Fruit fly (Drosophila melanogaster) whole organism, embryonic: ENCODE results near the gene ND-PDSW.

Experiments
- Adf1 ChIP-seq: fragments of 200-800 bp; sonication (Bioruptor generic); IDR thresholded peaks from 2 replicates; pipeline ENCODE4 v1.3.6; 2022; ENCODE audit warnings: missing biosample characterization, missing genetic modification characterization
- Atf6 ChIP-seq: fragments of 200-800 bp; sonication (Bioruptor generic); IDR thresholded peaks from 2 replicates; pipeline ENCODE4 v1.3.6; 2022; ENCODE audit warnings: missing biosample characterization, missing genetic modification characterization
- Blimp-1 ChIP-seq: fragments of 200-800 bp; sonication (Bioruptor generic); optimal IDR thresholded peaks from 3 replicates; lab custom pipeline; 2018; ENCODE audit warnings: missing biosample characterization, missing genetic modification characterization, mild to moderate bottlenecking, moderate library complexity, missing genetic modification reagents
- CG11560 ChIP-seq: fragments of 200-800 bp; sonication (Bioruptor generic); IDR thresholded peaks from 3 replicates; pipeline ENCODE4 v1.3.6; 2022; ENCODE audit warnings: missing biosample characterization, missing genetic modification characterization
- CG1233 ChIP-seq: fragments of 200-800 bp; sonication (Bioruptor generic); optimal IDR thresholded peaks from 4 replicates; lab custom pipeline; 2018; ENCODE audit warnings: missing biosample characterization, mild to moderate bottlenecking, missing genetic modification characterization
- CG12769 ChIP-seq: fragments of 200-800 bp; sonication (Bioruptor generic); optimal IDR thresholded peaks from 2 replicates; lab custom pipeline; 2019; ENCODE audit warnings: missing biosample characterization, mild to moderate bottlenecking, missing genetic modification characterization, moderate library complexity
- CG13123 ChIP-seq: fragments of 200-800 bp; sonication (Bioruptor generic); optimal IDR thresholded peaks from 2 replicates; lab custom pipeline; 2016; ENCODE audit warnings: missing biosample characterization, missing genetic modification characterization
- CG14050 ChIP-seq: fragments of 200-800 bp; sonication (Bioruptor generic); IDR thresholded peaks from 3 replicates; pipeline ENCODE4 v1.3.6; 2022; ENCODE audit warnings: missing biosample characterization, missing genetic modification characterization
- CG14667 ChIP-seq: fragments of 200-800 bp; sonication (Bioruptor generic); IDR thresholded peaks from 2 replicates; pipeline ENCODE4 v1.3.6; 2022; ENCODE audit warnings: missing biosample characterization, missing genetic modification characterization
- CG15073 ChIP-seq: fragments of 200-800 bp; sonication (Bioruptor generic); optimal IDR thresholded peaks from 2 replicates; lab custom pipeline; 2016; ENCODE audit warnings: missing biosample characterization, missing genetic modification characterization
- CG15601 ChIP-seq: fragments of 200-800 bp; sonication (Bioruptor generic); optimal IDR thresholded peaks from 3 replicates; lab custom pipeline; 2019; ENCODE audit warnings: missing biosample characterization, mild to moderate bottlenecking, missing genetic modification characterization, moderate library complexity
- CG15696 ChIP-seq: fragments of 200-800 bp; sonication (Bioruptor generic); optimal IDR thresholded peaks from 2 replicates; lab custom pipeline; 2019; ENCODE audit warnings: missing biosample characterization, mild to moderate bottlenecking, missing genetic modification characterization, moderate library complexity
- CG1603 ChIP-seq: fragments of 200-800 bp; sonication (Bioruptor generic); optimal IDR thresholded peaks from 2 replicates; lab custom pipeline; 2019; ENCODE audit warnings: missing biosample characterization, mild to moderate bottlenecking, missing genetic modification characterization, moderate library complexity
- CG18599 ChIP-seq: fragments of 200-800 bp; sonication (Bioruptor generic); optimal IDR thresholded peaks from 3 replicates; lab custom pipeline; 2017; ENCODE audit warnings: missing biosample characterization, missing genetic modification characterization, mild to moderate bottlenecking, moderate library complexity, missing genetic modification reagents
- CG2199 ChIP-seq: fragments of 200-800 bp; sonication (Bioruptor generic); IDR thresholded peaks from 3 replicates; pipeline ENCODE4 v1.3.6; 2022; ENCODE audit warnings: missing biosample characterization, missing genetic modification characterization
- CG31365 ChIP-seq: fragments of 200-800 bp; sonication (Bioruptor generic); optimal IDR thresholded peaks from 2 replicates; lab custom pipeline; 2018; ENCODE audit warnings: missing biosample characterization, mild to moderate bottlenecking, missing genetic modification characterization
- CG4282 ChIP-seq: fragments of 200-800 bp; sonication (Bioruptor generic); optimal IDR thresholded peaks from 2 replicates; lab custom pipeline; 2016; ENCODE audit warnings: missing biosample characterization, missing genetic modification characterization
- CG4360 ChIP-seq: fragments of 200-800 bp; sonication (Bioruptor generic); IDR thresholded peaks from 2 replicates; pipeline ENCODE4 v1.3.6; 2022; ENCODE audit warnings: missing biosample characterization, missing genetic modification characterization
- CG5245 ChIP-seq: fragments of 200-800 bp; sonication (Bioruptor generic); optimal IDR thresholded peaks from 3 replicates; lab custom pipeline; 2016; ENCODE audit warnings: missing biosample characterization, missing genetic modification characterization
- CG6791 ChIP-seq: fragments of 200-800 bp; sonication (Bioruptor generic); IDR thresholded peaks from 3 replicates; pipeline ENCODE4 v1.3.6; 2022; ENCODE audit warnings: missing biosample characterization, missing genetic modification characterization; ENCODE audit not compliant: partially characterized antibody
- CG7271 ChIP-seq: fragments of 200-800 bp; sonication (Bioruptor generic); optimal IDR thresholded peaks from 2 replicates; lab custom pipeline; 2018; ENCODE audit warnings: missing biosample characterization, mild to moderate bottlenecking, missing genetic modification characterization, moderate library complexity
- CG7745 ChIP-seq: fragments of 200-800 bp; sonication (Bioruptor generic); optimal IDR thresholded peaks from 2 replicates; lab custom pipeline; 2018; ENCODE audit warnings: missing biosample characterization, mild to moderate bottlenecking, missing genetic modification characterization, moderate library complexity
- CG8359 ChIP-seq: fragments of 200-800 bp; sonication (Bioruptor generic); optimal IDR thresholded peaks from 2 replicates; lab custom pipeline; 2017; ENCODE audit warnings: missing biosample characterization, mild to moderate bottlenecking, missing genetic modification characterization, borderline replicate concordance
- D19A ChIP-seq: fragments of 200-800 bp; optimal IDR thresholded peaks from 3 replicates; lab custom pipeline; 2019; ENCODE audit warnings: missing biosample characterization, mild to moderate bottlenecking, missing genetic modification characterization, moderate library complexity
- Dad ChIP-seq: fragments of 200-800 bp; sonication (Bioruptor generic); optimal IDR thresholded peaks from 3 replicates; lab custom pipeline; 2016; ENCODE audit warnings: missing biosample characterization, missing genetic modification characterization
- Dref ChIP-seq: fragments of 200-800 bp; sonication (Bioruptor generic); IDR thresholded peaks from 2 replicates; pipeline ENCODE4 v1.3.6; 2022; ENCODE audit warnings: missing biosample characterization, missing genetic modification characterization
- Elba2 ChIP-seq: fragments of 200-800 bp; sonication (Bioruptor generic); optimal IDR thresholded peaks from 3 replicates; lab custom pipeline; 2016; ENCODE audit warnings: missing biosample characterization, missing genetic modification characterization
- HLHmδ ChIP-seq: fragments of 200-800 bp; sonication (Bioruptor generic); optimal IDR thresholded peaks from 2 replicates; lab custom pipeline; 2018; ENCODE audit warnings: missing biosample characterization, mild to moderate bottlenecking, missing genetic modification characterization, moderate library complexity
- Hand ChIP-seq: fragments of 200-800 bp; sonication (Bioruptor generic); optimal IDR thresholded peaks from 2 replicates; lab custom pipeline; 2017; ENCODE audit warnings: mild to moderate bottlenecking, missing biosample characterization, missing genetic modification reagents, missing genetic modification characterization
- Lim3 ChIP-seq: fragments of 200-800 bp; sonication (Bioruptor generic); IDR thresholded peaks from 2 replicates; pipeline ENCODE4 v1.3.6; 2022; ENCODE audit warnings: missing biosample characterization, missing genetic modification characterization
- MBD-R2 ChIP-seq: fragments of 200-800 bp; sonication (Bioruptor generic); IDR thresholded peaks from 2 replicates; pipeline ENCODE4 v1.3.6; 2022; ENCODE audit warnings: missing biosample characterization, missing genetic modification characterization
- NC2β ChIP-seq: fragments of 200-800 bp; sonication (Bioruptor generic); optimal IDR thresholded peaks from 2 replicates; lab custom pipeline; 2016; ENCODE audit warnings: missing biosample characterization, missing genetic modification characterization
- NK7.1 ChIP-seq: fragments of 200-800 bp; sonication (Bioruptor generic); optimal IDR thresholded peaks from 3 replicates; lab custom pipeline; 2016; ENCODE audit warnings: missing biosample characterization, missing genetic modification characterization
- Nf-YA ChIP-seq: fragments of 200-800 bp; sonication (Bioruptor generic); IDR thresholded peaks from 2 replicates; pipeline ENCODE4 v1.3.6; 2022; ENCODE audit warnings: missing biosample characterization, missing genetic modification characterization
- Oli ChIP-seq: fragments of 200-800 bp; sonication (Bioruptor generic); optimal IDR thresholded peaks from 2 replicates; lab custom pipeline; 2018; ENCODE audit warnings: missing biosample characterization, mild to moderate bottlenecking, missing genetic modification characterization, moderate library complexity
- Ravus ChIP-seq: fragments of 200-800 bp; sonication (Bioruptor generic); IDR thresholded peaks from 2 replicates; pipeline ENCODE4 v1.3.6; 2022; ENCODE audit warnings: missing biosample characterization, missing genetic modification characterization
- Ssrp ChIP-seq: fragments of 200-800 bp; sonication (Bioruptor generic); optimal IDR thresholded peaks from 2 replicates; lab custom pipeline; 2018; ENCODE audit warnings: missing biosample characterization, mild to moderate bottlenecking, missing genetic modification characterization, moderate library complexity
- Taf1 ChIP-seq: fragments of 200-800 bp; sonication (Bioruptor generic); IDR thresholded peaks from 2 replicates; pipeline ENCODE4 v1.3.6; 2022; ENCODE audit warnings: missing biosample characterization, missing genetic modification characterization
- Xbp1 ChIP-seq: fragments of 200-800 bp; sonication (Bioruptor generic); optimal IDR thresholded peaks from 3 replicates; lab custom pipeline; 2016; ENCODE audit warnings: missing biosample characterization, mild to moderate bottlenecking, missing genetic modification characterization
- ara ChIP-seq: fragments of 200-800 bp; sonication (Bioruptor generic); IDR thresholded peaks from 2 replicates; pipeline ENCODE4 v1.3.6; 2022; ENCODE audit warnings: missing biosample characterization, missing genetic modification characterization
- caup ChIP-seq: fragments of 200-800 bp; sonication (Bioruptor generic); optimal IDR thresholded peaks from 3 replicates; lab custom pipeline; 2017; ENCODE audit warnings: missing biosample characterization, mild to moderate bottlenecking, missing genetic modification characterization, moderate library complexity; ENCODE audit not compliant: severe bottlenecking
- chinmo ChIP-seq: fragments of 200-800 bp; sonication (Bioruptor generic); IDR thresholded peaks from 4 replicates; pipeline ENCODE4 v1.3.6; 2022; ENCODE audit warnings: missing biosample characterization, missing genetic modification characterization; ENCODE audit not compliant: partially characterized antibody
- cwo ChIP-seq: fragments of 200-800 bp; sonication (Bioruptor generic); optimal IDR thresholded peaks from 3 replicates; lab custom pipeline; 2017; ENCODE audit warnings: missing biosample characterization, missing genetic modification characterization, mild to moderate bottlenecking, moderate library complexity, missing genetic modification reagents
- dan ChIP-seq: fragments of 200-800 bp; sonication (Bioruptor generic); IDR thresholded peaks from 2 replicates; pipeline ENCODE4 v1.3.6; 2022; ENCODE audit warnings: missing biosample characterization, missing genetic modification characterization
- dmrt11E ChIP-seq: fragments of 200-800 bp; sonication (Bioruptor generic); optimal IDR thresholded peaks from 3 replicates; lab custom pipeline; 2018; ENCODE audit warnings: missing biosample characterization, mild to moderate bottlenecking, missing genetic modification characterization, moderate library complexity
- row ChIP-seq: fragments of 200-800 bp; sonication (Bioruptor generic); IDR thresholded peaks from 3 replicates; pipeline ENCODE4 v1.3.6; 2022; ENCODE audit warnings: missing biosample characterization, missing genetic modification characterization
- stwl ChIP-seq: fragments of 200-800 bp; sonication (Bioruptor generic); optimal IDR thresholded peaks from 3 replicates; lab custom pipeline; 2018; ENCODE audit warnings: missing biosample characterization, mild to moderate bottlenecking, missing genetic modification characterization, moderate library complexity
- trem ChIP-seq: fragments of 200-800 bp; optimal IDR thresholded peaks from 3 replicates; lab custom pipeline; 2019; ENCODE audit warnings: missing biosample characterization, mild to moderate bottlenecking, missing genetic modification characterization, moderate library complexity

ND-PDSW gene

dm6 chr2L:3472242-3472641 is 6.3 kb downstream of the ND-PDSW start, which contains the start of gene Pgant4 (continued):
- 0 out of 3 replicates have a peak, but pooled peaks have one; percentile 25 for TF ChIP-seq row (GFP tag; lab: Robert Waterston, UW)
- TF ChIP-seq CG15601 (tag; lab: Kevin White, UChicago) = no peak
- TF ChIP-seq Dref (GFP tag; lab: Robert Waterston, UW) = peak; percentile 36; the same call in 1 of the 2 replicates
- 0 out of 2 replicates have a peak, but pooled peaks have one; percentile 17 for TF ChIP-seq ara (GFP tag; lab: Robert Waterston, UW)
- peak; percentile 48; the same call in 1 of the 2 replicates for TF ChIP-seq Taf1 (GFP tag; lab: Robert Waterston, UW)
- TF ChIP-seq Oli (tag; lab: Kevin White, UChicago) = peak; percentile 30
- TF ChIP-seq CG31365 (tag; lab: Kevin White, UChicago) = peak; percentile 14
- TF ChIP-seq CG15073 (GFP tag; lab: Kevin White, UChicago) = no peak
- TF ChIP-seq Atf6 (GFP tag; lab: Robert Waterston, UW) = peak; percentile 68
- TF ChIP-seq CG14050 (GFP tag; lab: Robert Waterston, UW) = no peak; the same call in 2 of the 3 replicates
- TF ChIP-seq CG6791 (GFP tag; lab: Robert Waterston, UW) = 0 out of 3 replicates have a peak, but pooled peaks have one; percentile 44
- TF ChIP-seq CG7745 (tag; lab: Kevin White, UChicago) = no peak
- TF ChIP-seq Elba2 = peak; percentile 55
- TF ChIP-seq chinmo (GFP tag; lab: Robert Waterston, UW) = no peak
- peak; percentile 53 for TF ChIP-seq CG1603
- no peak for TF ChIP-seq cwo (GFP tag; lab: Kevin White, UChicago)

- no peak for TF ChIP-seq CG15696
- peak; percentile 30 for TF ChIP-seq D19A
Measured at dm6 chr2L:3475168-3475567, 9.2 kb downstream of the ND-PDSW start.

DNA sequence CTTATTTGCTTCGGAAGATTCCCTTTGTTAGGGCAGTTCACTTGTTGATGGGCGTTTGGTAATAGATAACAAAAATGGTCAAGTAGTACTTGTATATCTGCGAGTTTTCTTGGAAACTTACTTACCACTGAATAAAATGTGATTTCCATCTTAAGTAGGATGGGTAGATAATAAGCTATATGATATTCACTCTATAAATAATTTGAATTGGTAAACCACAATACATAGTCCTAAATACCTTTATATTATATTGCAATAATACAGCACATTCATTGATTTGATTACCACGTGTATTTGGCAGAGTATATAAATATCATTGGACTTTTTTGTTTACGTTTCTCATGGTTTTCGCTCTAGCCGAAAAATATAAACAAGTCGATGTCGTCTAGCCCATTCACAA is 10.0 kb downstream of the ND-PDSW start:
- TF ChIP-seq dmrt11E (peak; percentile 26), caup (peak; percentile 46), Adf1 (no peak), MBD-R2 (GFP tag; lab: Robert Waterston, UW) (no peak), CG14667 (peak; percentile 38), HLHmδ (GFP tag; lab: Kevin White, UChicago) (no peak), Hand (GFP tag; lab: Kevin White, UChicago) (peak; percentile 5), NK7.1 (GFP tag; lab: Kevin White, UChicago) (peak; percentile 29), CG18599 (GFP tag; lab: Kevin White, UChicago) (peak; percentile 77), CG8359 (GFP tag; lab: Kevin White, UChicago) (no peak), CG5245 (GFP tag; lab: Kevin White, UChicago) (no peak), CG2199 (GFP tag; lab: Robert Waterston, UW) (no peak), CG12769 (no peak), CG13123 (no peak), Blimp-1 (GFP tag; lab: Kevin White, UChicago) (no peak), Ravus (GFP tag; lab: Robert Waterston, UW) (no peak), Ssrp (tag; lab: Kevin White, UChicago) (peak; percentile 50), Nf-YA (no peak), NC2β (GFP tag; lab: Kevin White, UChicago) (no peak), Dad (GFP tag; lab: Kevin White, UChicago) (no peak), CG4282 (GFP tag; lab: Kevin White, UChicago) (no peak), CG1233 (GFP tag; lab: Kevin White, UChicago) (peak; percentile 73), CG4360 (GFP tag; lab: Robert Waterston, UW) (no peak), stwl (tag; lab: Kevin White, UChicago) (no peak), dan (GFP tag; lab: Robert Waterston, UW) (no peak), Xbp1 (peak; percentile 57), CG7271 (tag; lab: Kevin White, UChicago) (no peak), trem (no peak), CG11560 (tag; lab: Robert Waterston, UW) (no peak), Lim3 (GFP tag; lab: Robert Waterston, UW) (no peak)
